Worm (Caenorhabditis elegans): ENCODE results near the gene H13N06.2.

Gene H13N06.2

ce11 chrX:15492759-15493158 lies 4.9 kb downstream of the H13N06.2 start (continued):
- no peak for TF ChIP-seq ztf-6 (GFP tag; IDR thresholded peaks at IDR 0.05)
- TF ChIP-seq lin-26 (GFP tag; IDR thresholded peaks at IDR 0.05), result peak; percentile 58; the same call in 1 of the 2 replicates
- TF ChIP-seq dox-1 (GFP tag; IDR thresholded peaks at IDR 0.05), result peak; percentile 91
- TF ChIP-seq tbp1 (GFP tag; optimal IDR thresholded peaks at IDR 0.05), result peak; percentile 58
- peak; percentile 97 for TF ChIP-seq zfh-2 (GFP tag; conservative IDR thresholded peaks at IDR 0.05)
- peak; percentile 6 for TF ChIP-seq snpc-4 (GFP tag; optimal IDR thresholded peaks at IDR 0.05)
- TF ChIP-seq snpc-4 (tag; optimal IDR thresholded peaks at IDR 0.05), result peak; percentile 44 to 63 (median 57)
- TF ChIP-seq hmg-1.2 (GFP tag; IDR thresholded peaks at IDR 0.05), result peak; percentile 44; the same call in 1 of the 2 replicates
- TF ChIP-seq tlf-1 (GFP tag; optimal IDR thresholded peaks at IDR 0.05), result peak; percentile 61
- TF ChIP-seq nhr-90 (tag; optimal IDR thresholded peaks at IDR 0.05), result peak; percentile 32
- 0 out of 2 replicates have a peak, but pooled peaks have one; percentile 46 for TF ChIP-seq egl-18 (GFP tag; IDR thresholded peaks at IDR 0.05)
- no peak for TF ChIP-seq T07F8.4 (tag; optimal IDR thresholded peaks at IDR 0.05)
- 0 out of 2 replicates have a peak, but pooled peaks have one; percentile 13 for TF ChIP-seq Y67H2A.10 (GFP tag; conservative IDR thresholded peaks at IDR 0.05)
- TF ChIP-seq ZK185.1 (tag; optimal IDR thresholded peaks at IDR 0.05; ENCODE audit: poor library complexity, severe bottlenecking), result peak; percentile 49
- TF ChIP-seq T26A5.8 (tag; optimal IDR thresholded peaks at IDR 0.05), result no peak
- peak; percentile 95 for TF ChIP-seq ztf-18 (tag; optimal IDR thresholded peaks at IDR 0.05)
- peak; percentile 55 for TF ChIP-seq pha-4 (tag; optimal IDR thresholded peaks at IDR 0.05)
- TF ChIP-seq mcd-1 (GFP tag; IDR thresholded peaks at IDR 0.05), result peak; percentile 83
- TF ChIP-seq nhr-80 (tag; optimal IDR thresholded peaks at IDR 0.05), result peak; percentile 89
- no peak for TF ChIP-seq snpc-1.3 (tag; optimal IDR thresholded peaks at IDR 0.05; ENCODE audit: insufficient read depth)
- peak; percentile 85 for TF ChIP-seq K11D2.4 (GFP tag; IDR thresholded peaks at IDR 0.05)
- TF ChIP-seq mxl-1 (tag; optimal IDR thresholded peaks at IDR 0.05), result no peak
- peak; percentile 78 for TF ChIP-seq Y53G8AR.9 (GFP tag; conservative IDR thresholded peaks at IDR 0.05)
- TF ChIP-seq fkh-3 (tag; optimal IDR thresholded peaks at IDR 0.05), result no peak
- TF ChIP-seq C06A6.2 (GFP tag; conservative IDR thresholded peaks at IDR 0.05), result peak; percentile 76
- peak; percentile 59 for TF ChIP-seq ceh-27 (GFP tag; optimal IDR thresholded peaks at IDR 0.05)
- TF ChIP-seq sptf-2 (GFP tag; optimal IDR thresholded peaks at IDR 0.05), result peak; percentile 22
- TF ChIP-seq nhr-27 (tag; optimal IDR thresholded peaks at IDR 0.05), result no peak
- TF ChIP-seq ceh-40 (GFP tag; IDR thresholded peaks at IDR 0.05), result 0 out of 2 replicates have a peak, but pooled peaks have one; percentile 17
- TF ChIP-seq gei-17 (GFP tag; optimal IDR thresholded peaks at IDR 0.05), result peak; percentile 1
- TF ChIP-seq egl-44 (GFP tag; IDR thresholded peaks at IDR 0.05), result no peak
- no peak for TF ChIP-seq ztf-26 (tag; optimal IDR thresholded peaks at IDR 0.05)
- TF ChIP-seq let-607 (tag; optimal IDR thresholded peaks at IDR 0.05), result peak; percentile 50 to 59
- TF ChIP-seq atf-7 (tag; optimal IDR thresholded peaks at IDR 0.05), result peak; percentile 24

- TF ChIP-seq attf-5 (GFP tag; optimal IDR thresholded peaks at IDR 0.05) (no peak), B0019.2 (GFP tag; conservative IDR thresholded peaks at IDR 0.05) (no peak), let-607 (tag; optimal IDR thresholded peaks at IDR 0.05) (no peak), hlh-12 (tag; optimal IDR thresholded peaks at IDR 0.05) (no peak)
These were observed 5.4 kb downstream of the H13N06.2 start, which contains the start of gene gob-1 for ce11 chrX:15493322-15493721. Gene gob-1, plus strand, starts transcription at chrX:15493602.

ce11 chrX:15494154-15494553 lies 6.2 kb downstream of the H13N06.2 start:
- TF ChIP-seq egrh-3 (GFP tag; IDR thresholded peaks at IDR 0.05), result no peak
- TF ChIP-seq F23B12.7 (tag; optimal IDR thresholded peaks at IDR 0.05; ENCODE audit: insufficient read depth), result no peak
- TF ChIP-seq F49E8.2 (tag; optimal IDR thresholded peaks at IDR 0.05; ENCODE audit: insufficient read depth), result no peak
- no peak for TF ChIP-seq hsf-1 (GFP tag; IDR thresholded peaks at IDR 0.05)
- TF ChIP-seq cebp-2 (GFP tag; IDR thresholded peaks at IDR 0.05), result no peak
- no peak for TF ChIP-seq attf-3 (GFP tag; conservative IDR thresholded peaks at IDR 0.05)
- TF ChIP-seq mcd-1 (GFP tag; IDR thresholded peaks at IDR 0.05), result no peak
- no peak for TF ChIP-seq egl-18 (GFP tag; IDR thresholded peaks at IDR 0.05)
- no peak for TF ChIP-seq sptf-2 (GFP tag; optimal IDR thresholded peaks at IDR 0.05)
- no peak for TF ChIP-seq lin-26 (GFP tag; IDR thresholded peaks at IDR 0.05)
- TF ChIP-seq ceh-27 (GFP tag; optimal IDR thresholded peaks at IDR 0.05), result no peak
- no peak for TF ChIP-seq B0336.3 (GFP tag; IDR thresholded peaks at IDR 0.05)
- TF ChIP-seq unc-62 (GFP tag; optimal IDR thresholded peaks at IDR 0.05), result no peak
- no peak for TF ChIP-seq madf-6 (GFP tag; IDR thresholded peaks at IDR 0.05)
- no peak for TF ChIP-seq bed-1 (GFP tag; IDR thresholded peaks at IDR 0.05)

Data from whole organism, young adult.